Worm (Caenorhabditis elegans) whole organism, L1 larva: ENCODE measurements around the gene pyt-1.

Source experiments
- alr-1 ChIP-seq: fragments of 200-800 bp; sonication (Bioruptor generic); optimal IDR thresholded peaks from 2 replicates; lab custom pipeline; 2018; ENCODE audit warnings: borderline replicate concordance, mild to moderate bottlenecking, missing genetic modification characterization, missing compliant biosample characterization
- aly-2 ChIP-seq: fragments of 150-350 bp; optimal IDR thresholded peaks from 2 replicates; lab custom pipeline; 2014; ENCODE audit warnings: missing biosample characterization, missing genetic modification characterization
- ama-1 ChIP-seq: fragments of 150-350 bp; optimal IDR thresholded peaks from 2 replicates; lab custom pipeline; 2014
- blmp-1 ChIP-seq: fragments of 150-350 bp; optimal IDR thresholded peaks from 2 replicates; lab custom pipeline; 2014; ENCODE audit warnings: missing biosample characterization, missing genetic modification characterization
- ceh-8 ChIP-seq: fragments of 200-800 bp; sonication (Bioruptor generic); optimal IDR thresholded peaks from 2 replicates; lab custom pipeline; 2018; ENCODE audit warnings: mild to moderate bottlenecking, missing genetic modification characterization, moderate library complexity, missing compliant biosample characterization
- ceh-82 ChIP-seq, 3 experiments: fragments of 150-350 bp in 1 of 3; sonication (generic microtip) in 2 of 3; optimal IDR thresholded peaks; 2 replicates each; lab custom pipeline; 2014 to 2017; ENCODE audit warnings: missing biosample characterization in 3 of 3, missing genetic modification characterization in 3 of 3
- dpl-1 ChIP-seq, 3 experiments: fragments of 150-350 bp in 2 of 3; sonication (generic microtip) in 1 of 3; optimal IDR thresholded peaks; 2 replicates each; lab custom pipeline; 2014 to 2017; ENCODE audit warnings: missing biosample characterization in 3 of 3, missing genetic modification characterization in 3 of 3, missing genetic modification reagents in 3 of 3
- dsc-1 ChIP-seq: sonication (generic microtip); optimal IDR thresholded peaks from 2 replicates; lab custom pipeline; 2016; ENCODE audit warnings: mild to moderate bottlenecking, missing genetic modification characterization, missing compliant biosample characterization
- efl-1 ChIP-seq, 4 experiments: fragments of 150-350 bp; optimal IDR thresholded peaks in 3 of 4; peaks in 1 of 4; 1 replicate in 1 of 4; 2 replicates in 3 of 4; lab custom pipeline; 2014; ENCODE audit warnings: missing biosample characterization in 2 of 4, missing genetic modification characterization in 2 of 4, missing genetic modification reagents in 2 of 4
- ets-5 ChIP-seq: fragments of 200-800 bp; sonication (Bioruptor generic); IDR thresholded peaks from 2 replicates; pipeline ENCODE4 v1.3.6; 2022; ENCODE audit warnings: missing genetic modification characterization, missing compliant biosample characterization
- fkh-8 ChIP-seq: sonication (generic microtip); optimal IDR thresholded peaks from 2 replicates; lab custom pipeline; 2016; ENCODE audit warnings: mild to moderate bottlenecking, missing genetic modification characterization, missing compliant biosample characterization
- isw-1 ChIP-seq: fragments of 200-800 bp; sonication (Bioruptor generic); IDR thresholded peaks from 2 replicates; pipeline ENCODE4 v1.3.6; 2022; ENCODE audit warnings: missing genetic modification characterization, missing compliant biosample characterization
- lin-13 ChIP-seq: fragments of 150-350 bp; optimal IDR thresholded peaks from 2 replicates; lab custom pipeline; 2014; ENCODE audit warnings: missing biosample characterization, missing genetic modification reagents, missing genetic modification characterization
- lin-14 ChIP-seq: fragments of 200-800 bp; sonication (Bioruptor generic); optimal IDR thresholded peaks from 2 replicates; lab custom pipeline; 2018; ENCODE audit warnings: mild to moderate bottlenecking, missing genetic modification characterization, moderate library complexity, missing compliant biosample characterization
- lin-35 ChIP-seq, 2 experiments: fragments of 150-350 bp; optimal IDR thresholded peaks; 2 replicates each; lab custom pipeline; 2014; ENCODE audit warnings: missing biosample characterization in 2 of 2, missing genetic modification characterization in 2 of 2, missing genetic modification reagents in 2 of 2
- lir-3 ChIP-seq: sonication (generic microtip); optimal IDR thresholded peaks from 2 replicates; lab custom pipeline; 2016; ENCODE audit warnings: mild to moderate bottlenecking, missing genetic modification characterization, moderate library complexity, missing compliant biosample characterization; ENCODE audit not compliant: poor library complexity
- mab-9 ChIP-seq: fragments of 200-800 bp; sonication (Bioruptor generic); IDR thresholded peaks from 2 replicates; pipeline ENCODE4 v1.3.6; 2022; ENCODE audit warnings: missing genetic modification reagents, missing genetic modification characterization, missing compliant biosample characterization
- mdl-1 ChIP-seq, 2 experiments: fragments of 150-350 bp; optimal IDR thresholded peaks; 2 replicates each; lab custom pipeline; 2014 to 2017; ENCODE audit warnings: missing biosample characterization in 2 of 2, missing genetic modification characterization in 2 of 2, inconsistent platforms in 1 of 2
- mep-1 ChIP-seq: fragments of 150-350 bp; optimal IDR thresholded peaks from 2 replicates; lab custom pipeline; 2014; ENCODE audit warnings: missing biosample characterization, missing genetic modification characterization
- nhr-11 ChIP-seq: fragments of 150-350 bp; optimal IDR thresholded peaks from 2 replicates; lab custom pipeline; 2014; ENCODE audit warnings: missing biosample characterization, missing genetic modification characterization
- nhr-12 ChIP-seq: sonication (generic microtip); optimal IDR thresholded peaks from 2 replicates; lab custom pipeline; 2017; ENCODE audit warnings: missing biosample characterization, missing genetic modification characterization
- nhr-20 ChIP-seq: sonication (generic microtip); optimal IDR thresholded peaks from 2 replicates; lab custom pipeline; 2016; ENCODE audit warnings: mild to moderate bottlenecking, missing genetic modification characterization, missing compliant biosample characterization
- nhr-28 ChIP-seq: fragments of 150-350 bp; optimal IDR thresholded peaks from 2 replicates; lab custom pipeline; 2014; ENCODE audit warnings: missing biosample characterization, missing genetic modification characterization
- nhr-47 ChIP-seq: sonication (generic microtip); optimal IDR thresholded peaks from 2 replicates; lab custom pipeline; 2016; ENCODE audit warnings: mild to moderate bottlenecking, missing genetic modification characterization, moderate library complexity, missing compliant biosample characterization
- nhr-71 ChIP-seq: sonication (generic microtip); optimal IDR thresholded peaks from 2 replicates; lab custom pipeline; 2016; ENCODE audit warnings: mild to moderate bottlenecking, missing genetic modification characterization, moderate library complexity, missing compliant biosample characterization
- pax-3 ChIP-seq: fragments of 200-800 bp; sonication (Bioruptor generic); optimal IDR thresholded peaks from 2 replicates; lab custom pipeline; 2018; ENCODE audit warnings: mild to moderate bottlenecking, missing genetic modification characterization, moderate library complexity, missing compliant biosample characterization
- skn-1 ChIP-seq: fragments of 150-350 bp; optimal IDR thresholded peaks from 2 replicates; lab custom pipeline; 2014; ENCODE audit warnings: missing biosample characterization, missing genetic modification characterization
- snpc-4 ChIP-seq: fragments of 150-350 bp; optimal IDR thresholded peaks from 2 replicates; lab custom pipeline; 2014; ENCODE audit warnings: missing biosample characterization, missing genetic modification characterization
- sup-37 ChIP-seq: fragments of 200-800 bp; sonication (Bioruptor generic); optimal IDR thresholded peaks from 2 replicates; lab custom pipeline; 2018; ENCODE audit warnings: mild to moderate bottlenecking, missing genetic modification characterization, missing compliant biosample characterization
- tbx-2 ChIP-seq: sonication (generic microtip); optimal IDR thresholded peaks from 2 replicates; lab custom pipeline; 2016; ENCODE audit warnings: missing genetic modification characterization, missing compliant biosample characterization
- tlp-1 ChIP-seq: fragments of 150-350 bp; optimal IDR thresholded peaks from 2 replicates; lab custom pipeline; 2014; ENCODE audit warnings: missing biosample characterization, missing genetic modification characterization
- zag-1 ChIP-seq: fragments of 150-350 bp; optimal IDR thresholded peaks from 2 replicates; lab custom pipeline; 2014; ENCODE audit warnings: missing biosample characterization, missing genetic modification characterization
- zip-4 ChIP-seq: fragments of 200-800 bp; sonication (Bioruptor generic); optimal IDR thresholded peaks from 2 replicates; lab custom pipeline; 2018; ENCODE audit warnings: mild to moderate bottlenecking, missing genetic modification characterization, moderate library complexity, missing compliant biosample characterization
- ztf-4 ChIP-seq: fragments of 150-350 bp; optimal IDR thresholded peaks from 2 replicates; lab custom pipeline; 2014; ENCODE audit warnings: missing biosample characterization, missing genetic modification characterization

pyt-1 gene

DNA sequence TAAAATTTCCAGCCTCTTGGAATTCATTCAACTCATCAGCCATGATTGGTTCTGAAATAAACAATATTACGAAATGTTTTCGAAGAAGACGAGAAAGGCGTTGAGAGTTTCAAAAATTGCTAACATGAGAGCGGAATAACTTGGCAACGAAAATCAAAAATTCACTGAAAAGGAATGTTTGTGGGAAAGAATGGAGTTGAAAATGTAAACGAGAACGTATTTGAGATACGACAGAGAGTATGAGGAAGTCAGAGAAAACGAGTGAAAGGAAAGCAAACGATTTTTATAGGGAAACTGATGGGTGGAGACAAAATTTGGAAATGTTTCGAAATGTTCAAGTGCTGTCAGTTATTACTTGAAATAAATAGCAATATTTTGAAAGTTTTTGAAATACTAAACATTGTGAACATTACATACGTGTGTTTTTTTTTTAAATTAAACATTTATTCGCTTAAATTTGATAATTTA is 25.9 kb upstream of the pyt-1 start, which contains the start of gene rop-1 (continued):
- TF ChIP-seq ceh-82 (tag; optimal IDR thresholded peaks at IDR 0.05; lab: Kevin White, UChicago), result peak in 1 of 3 experiments; percentile 3
- no peak for TF ChIP-seq zip-4
- TF ChIP-seq nhr-47 (tag; lab: Kevin White, UChicago), result no peak
- TF ChIP-seq mab-9 (GFP tag; lab: Robert Waterston, UW), result no peak
- TF ChIP-seq blmp-1, result peak; percentile 89
- TF ChIP-seq isw-1 (GFP tag; lab: Robert Waterston, UW), result no peak
- TF ChIP-seq ztf-4, result no peak
- TF ChIP-seq nhr-28 (tag; lab: Kevin White, UChicago), result no peak
- no peak for TF ChIP-seq lir-3
- TF ChIP-seq lin-13 (GFP tag; lab: Kevin White, UChicago), result no peak
- TF ChIP-seq pax-3 (tag; lab: Kevin White, UChicago), result no peak
- no peak for TF ChIP-seq tlp-1 (tag; lab: Kevin White, UChicago)
- TF ChIP-seq skn-1 (tag; lab: Kevin White, UChicago), result peak; percentile 67
- TF ChIP-seq ama-1, result no peak
- no peak for TF ChIP-seq aly-2
- no peak for TF ChIP-seq fkh-8 (tag; lab: Kevin White, UChicago)

- TF ChIP-seq ztf-4 (no peak), mep-1 (tag; lab: Kevin White, UChicago) (no peak), nhr-12 (tag; lab: Kevin White, UChicago) (no peak), sup-37 (GFP tag; lab: Kevin White, UChicago) (no peak), alr-1 (tag; lab: Kevin White, UChicago) (no peak), ceh-82 (tag; optimal IDR thresholded peaks at IDR 0.05; lab: Kevin White, UChicago) (no peak)
- TF ChIP-seq, all 84 proteins: peak for 0
Observed at ce11 chrV:10252682-10253081, 23.6 kb upstream of the pyt-1 start.

- no peak for TF ChIP-seq alr-1 (tag; lab: Kevin White, UChicago)
- TF ChIP-seq, all 84 proteins: peak for 0
Observed at ce11 chrV:10249515-10249914, 20.4 kb upstream of the pyt-1 start.

ce11 chrV:10248255-10248979 is 19.3 kb upstream of the pyt-1 start, which contains the start of gene akt-1:
Gene akt-1 (plus strand): TSS chrV:10248905.
- no peak for TF ChIP-seq ets-5
- TF ChIP-seq ama-1, result peak; percentile 2
- no peak for TF ChIP-seq efl-1 (optimal IDR thresholded peaks at IDR 0.05; lab: Kevin White, UChicago)
- TF ChIP-seq efl-1 (GFP tag; optimal IDR thresholded peaks at IDR 0.05 in 1 of 2; lab: Kevin White, UChicago), result peak in 1 of 2 experiments; percentile 49

DNA sequence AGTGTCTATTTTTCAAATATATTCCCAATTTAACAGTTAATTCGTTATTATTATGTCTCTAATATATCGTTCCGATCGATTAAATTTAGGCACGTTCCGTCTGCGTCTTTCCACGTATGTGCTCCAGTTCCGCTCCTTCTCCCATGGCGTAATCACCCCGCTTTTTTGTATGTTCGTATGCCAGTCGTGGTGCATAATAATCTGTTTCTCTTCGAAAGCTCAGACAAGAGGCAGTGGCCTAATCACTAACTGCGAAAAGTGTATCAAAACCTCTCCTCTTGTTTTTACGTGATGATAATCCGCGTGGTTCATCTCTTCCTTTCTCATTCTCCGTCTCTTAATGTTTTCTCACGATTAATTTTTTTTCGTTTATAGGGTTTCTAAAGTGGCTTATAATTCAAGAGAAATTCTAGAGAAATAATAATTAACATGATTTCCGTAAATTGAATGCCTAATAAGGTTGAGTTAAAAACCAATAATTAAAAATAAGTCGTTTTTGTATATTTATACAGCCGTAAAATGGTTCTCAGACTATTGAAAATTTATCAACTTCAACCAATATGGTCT is 18.6 kb upstream of the pyt-1 start:
- TF ChIP-seq lin-13 (GFP tag; lab: Kevin White, UChicago) (no peak), mdl-1 (tag; optimal IDR thresholded peaks at IDR 0.05; lab: Kevin White, UChicago) (no peak), tlp-1 (tag; lab: Kevin White, UChicago) (no peak), lin-14 (peak; percentile 58), zip-4 (no peak), nhr-71 (tag; lab: Kevin White, UChicago) (peak; percentile 18), tbx-2 (tag; lab: Kevin White, UChicago) (no peak), snpc-4 (tag; lab: Kevin White, UChicago) (no peak), pax-3 (tag; lab: Kevin White, UChicago) (peak; percentile 17), dpl-1 (GFP tag; optimal IDR thresholded peaks at IDR 0.05; lab: Kevin White, UChicago) (no peak), dsc-1 (tag; lab: Kevin White, UChicago) (peak; percentile 69), zag-1 (tag; lab: Kevin White, UChicago) (no peak), ceh-8 (GFP tag; lab: Kevin White, UChicago) (peak; percentile 58), nhr-47 (tag; lab: Kevin White, UChicago) (peak; percentile 31), nhr-20 (tag; lab: Kevin White, UChicago) (no peak), fkh-8 (tag; lab: Kevin White, UChicago) (peak; percentile 46), lin-35 (GFP tag; optimal IDR thresholded peaks at IDR 0.05; lab: Kevin White, UChicago) (no peak), nhr-11 (tag; lab: Kevin White, UChicago) (no peak)
